Worm (Caenorhabditis elegans) whole organism, L3 larva: ENCODE measurements around the gene F41E6.7.

Experiments
- ZK546.5 ChIP-seq: sonication (generic microtip); optimal IDR thresholded peaks from 2 replicates; lab custom pipeline; 2017; ENCODE audit warnings: missing biosample characterization, missing genetic modification characterization
- aly-2 ChIP-seq: fragments of 150-350 bp; optimal IDR thresholded peaks from 2 replicates; lab custom pipeline; 2014; ENCODE audit warnings: missing biosample characterization, missing genetic modification characterization
- ama-1 ChIP-seq: fragments of 150-350 bp; optimal IDR thresholded peaks from 2 replicates; lab custom pipeline; 2018
- ceh-82 ChIP-seq: fragments of 150-350 bp; optimal IDR thresholded peaks from 2 replicates; lab custom pipeline; 2014; ENCODE audit warnings: missing biosample characterization, missing genetic modification characterization
- daf-12 ChIP-seq: fragments of 150-350 bp; optimal IDR thresholded peaks from 2 replicates; lab custom pipeline; 2014; ENCODE audit warnings: missing biosample characterization, missing genetic modification reagents, missing genetic modification characterization
- egl-5 ChIP-seq: fragments of 150-350 bp; optimal IDR thresholded peaks from 2 replicates; lab custom pipeline; 2017; ENCODE audit warnings: missing biosample characterization, missing genetic modification reagents, missing genetic modification characterization, inconsistent platforms
- elt-1 ChIP-seq: fragments of 150-350 bp; optimal IDR thresholded peaks from 2 replicates; lab custom pipeline; 2014; ENCODE audit warnings: missing biosample characterization, missing genetic modification characterization
- elt-2 ChIP-seq: sonication (generic microtip); optimal IDR thresholded peaks from 2 replicates; lab custom pipeline; 2016; ENCODE audit warnings: missing genetic modification reagents, mild to moderate bottlenecking, missing genetic modification characterization, missing compliant biosample characterization
- elt-3 ChIP-seq, 3 experiments: fragments of 150-350 bp in 1 of 3; sonication (generic microtip) in 2 of 3; optimal IDR thresholded peaks; 2 replicates in 2 of 3; 4 replicates in 1 of 3; lab custom pipeline; 2014 to 2017; ENCODE audit warnings: missing biosample characterization in 3 of 3, missing genetic modification characterization in 3 of 3
- eor-1 ChIP-seq, 2 experiments: fragments of 150-350 bp; optimal IDR thresholded peaks; 2 replicates each; lab custom pipeline; 2014 to 2018; ENCODE audit warnings: missing biosample characterization in 2 of 2, missing genetic modification characterization in 2 of 2
- fkh-10 ChIP-seq: sonication (generic microtip); optimal IDR thresholded peaks from 2 replicates; lab custom pipeline; 2017; ENCODE audit warnings: missing biosample characterization, missing genetic modification reagents, missing genetic modification characterization
- fkh-2 ChIP-seq: fragments of 150-350 bp; optimal IDR thresholded peaks from 2 replicates; lab custom pipeline; 2014; ENCODE audit warnings: missing biosample characterization, missing genetic modification reagents, missing genetic modification characterization
- jun-1 ChIP-seq: fragments of 150-350 bp; optimal IDR thresholded peaks from 2 replicates; lab custom pipeline; 2014; ENCODE audit warnings: missing biosample characterization, missing genetic modification reagents, missing genetic modification characterization
- lin-15B ChIP-seq: fragments of 150-350 bp; optimal IDR thresholded peaks from 2 replicates; lab custom pipeline; 2014; ENCODE audit warnings: missing biosample characterization, missing genetic modification characterization
- lin-39 ChIP-seq: fragments of 150-350 bp; optimal IDR thresholded peaks from 2 replicates; lab custom pipeline; 2018; ENCODE audit warnings: missing biosample characterization, missing genetic modification reagents, missing genetic modification characterization
- lsy-12 ChIP-seq: sonication (generic microtip); optimal IDR thresholded peaks from 2 replicates; lab custom pipeline; 2016; ENCODE audit warnings: mild to moderate bottlenecking, missing genetic modification characterization, missing compliant biosample characterization
- mdl-1 ChIP-seq: fragments of 150-350 bp; optimal IDR thresholded peaks from 2 replicates; lab custom pipeline; 2014; ENCODE audit warnings: missing biosample characterization, missing genetic modification characterization
- nfya-1 ChIP-seq: sonication (generic microtip); optimal IDR thresholded peaks from 2 replicates; lab custom pipeline; 2017; ENCODE audit warnings: missing genetic modification characterization, mild to moderate bottlenecking, missing compliant biosample characterization, antibody characterized with exemption, moderate library complexity; ENCODE audit not compliant: insufficient read depth
- nhr-12 ChIP-seq: fragments of 150-350 bp; optimal IDR thresholded peaks from 2 replicates; lab custom pipeline; 2014; ENCODE audit warnings: missing biosample characterization, missing genetic modification characterization
- nhr-237 ChIP-seq: fragments of 150-350 bp; optimal IDR thresholded peaks from 2 replicates; lab custom pipeline; 2014; ENCODE audit warnings: missing biosample characterization, missing genetic modification characterization
- nhr-28 ChIP-seq: fragments of 150-350 bp; optimal IDR thresholded peaks from 2 replicates; lab custom pipeline; 2014; ENCODE audit warnings: missing biosample characterization, missing genetic modification characterization
- nhr-67 ChIP-seq: fragments of 150-350 bp; optimal IDR thresholded peaks from 2 replicates; lab custom pipeline; 2014; ENCODE audit warnings: missing biosample characterization, missing genetic modification characterization
- nhr-76 ChIP-seq: fragments of 150-350 bp; sonication (generic microtip); optimal IDR thresholded peaks from 5 replicates; lab custom pipeline; 2014; ENCODE audit warnings: missing biosample characterization, missing genetic modification characterization
- nhr-77 ChIP-seq: fragments of 150-350 bp; optimal IDR thresholded peaks from 2 replicates; lab custom pipeline; 2014; ENCODE audit warnings: missing biosample characterization, missing genetic modification characterization
- pha-4 ChIP-seq: fragments of 150-350 bp; optimal IDR thresholded peaks from 2 replicates; lab custom pipeline; 2014; ENCODE audit warnings: missing biosample characterization, missing genetic modification reagents, missing genetic modification characterization
- pqm-1 ChIP-seq: fragments of 150-350 bp; optimal IDR thresholded peaks from 2 replicates; lab custom pipeline; 2017; ENCODE audit warnings: missing biosample characterization, missing genetic modification characterization, inconsistent platforms
- skn-1 ChIP-seq: fragments of 150-350 bp; optimal IDR thresholded peaks from 2 replicates; lab custom pipeline; 2014; ENCODE audit warnings: missing biosample characterization, missing genetic modification characterization
- snpc-4 ChIP-seq: fragments of 150-350 bp; optimal IDR thresholded peaks from 2 replicates; lab custom pipeline; 2014; ENCODE audit warnings: missing biosample characterization, missing genetic modification characterization
- tbx-2 ChIP-seq: sonication (generic microtip); optimal IDR thresholded peaks from 2 replicates; lab custom pipeline; 2016; ENCODE audit warnings: mild to moderate bottlenecking, missing genetic modification characterization, missing compliant biosample characterization
- unc-39 ChIP-seq: sonication (generic microtip); optimal IDR thresholded peaks from 4 replicates; lab custom pipeline; 2017; ENCODE audit warnings: missing biosample characterization, missing genetic modification characterization
- unc-62 ChIP-seq: fragments of 150-350 bp; sonication (generic microtip); optimal IDR thresholded peaks from 4 replicates; lab custom pipeline; 2014; ENCODE audit warnings: missing biosample characterization, missing genetic modification reagents, missing genetic modification characterization
- ztf-4 ChIP-seq: fragments of 150-350 bp; optimal IDR thresholded peaks from 2 replicates; lab custom pipeline; 2014; ENCODE audit warnings: missing biosample characterization, missing genetic modification characterization

F41E6.7 gene

ce11 chrV:8594105-8594964 lies 4.8 kb downstream of the F41E6.7 start, which contains the start of gene tag-196:
TSS of gene tag-196 (plus strand) at chrV:8594914.
- TF ChIP-seq lin-39 (tag; lab: Kevin White, UChicago) = peak; percentile 32
- TF ChIP-seq nhr-76 (tag; lab: Kevin White, UChicago) = no peak
- TF ChIP-seq elt-3 (tag; optimal IDR thresholded peaks at IDR 0.05; lab: Kevin White, UChicago) = no peak
- no peak for TF ChIP-seq ZK546.5 (tag; lab: Kevin White, UChicago)
- no peak for TF ChIP-seq nhr-237 (tag; lab: Kevin White, UChicago)
- TF ChIP-seq ama-1 (lab: Kevin White, UChicago) = no peak
- peak; percentile 24 for TF ChIP-seq nfya-1
- no peak for TF ChIP-seq ztf-4 (tag; lab: Kevin White, UChicago)
- TF ChIP-seq snpc-4 (tag; lab: Kevin White, UChicago) = no peak
- no peak for TF ChIP-seq unc-39 (tag; lab: Kevin White, UChicago)
- TF ChIP-seq egl-5 = peak; percentile 48
- TF ChIP-seq tbx-2 = no peak

ce11 chrV:8592691-8593307 lies 6.3 kb downstream of the F41E6.7 start:
- TF ChIP-seq elt-1 = peak; percentile 58
- peak; percentile 53 for TF ChIP-seq unc-62 (GFP tag; lab: Kevin White, UChicago)
- TF ChIP-seq egl-5 = peak; percentile 13
- TF ChIP-seq skn-1 (tag; lab: Kevin White, UChicago) = no peak
- TF ChIP-seq nfya-1 = no peak
- peak; percentile 13 for TF ChIP-seq fkh-10 (GFP tag; lab: Kevin White, UChicago)

DNA sequence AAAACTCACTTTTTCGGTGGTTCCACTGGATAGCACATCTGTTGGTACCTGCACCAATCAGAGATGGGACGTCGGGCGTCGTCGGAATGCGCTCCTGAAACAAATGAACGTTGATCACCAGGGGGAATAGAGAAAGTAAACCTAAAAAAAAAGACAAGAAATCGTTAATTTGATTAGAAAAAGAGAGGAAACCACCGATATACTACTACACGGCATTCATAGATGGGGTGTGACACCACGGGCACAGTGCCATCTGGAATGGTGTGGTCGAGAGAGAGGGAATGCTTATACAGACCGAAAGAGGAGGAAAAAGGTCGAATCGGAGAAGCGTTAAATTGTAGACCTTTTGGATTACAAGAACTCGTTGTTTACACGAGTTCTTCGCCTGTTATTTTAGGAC lies 11.0 kb downstream of the F41E6.7 start, which contains the start of gene C10B5.3:
TSS of gene C10B5.3 (minus strand) at position 101 of the 400 bp plus-strand sequence.
- TF ChIP-seq pha-4 (no peak), jun-1 (tag; lab: Kevin White, UChicago) (no peak), nhr-67 (tag; lab: Kevin White, UChicago) (no peak), nhr-77 (tag; lab: Kevin White, UChicago) (no peak), tbx-2 (no peak), nhr-28 (tag; lab: Kevin White, UChicago) (no peak), elt-3 (tag; optimal IDR thresholded peaks at IDR 0.05; lab: Kevin White, UChicago) (no peak), eor-1 (tag; optimal IDR thresholded peaks at IDR 0.05; lab: Kevin White, UChicago) (no peak), lin-15B (tag; lab: Kevin White, UChicago) (no peak), ama-1 (lab: Kevin White, UChicago) (no peak), fkh-2 (no peak), elt-1 (no peak), aly-2 (tag; lab: Kevin White, UChicago) (no peak)

DNA sequence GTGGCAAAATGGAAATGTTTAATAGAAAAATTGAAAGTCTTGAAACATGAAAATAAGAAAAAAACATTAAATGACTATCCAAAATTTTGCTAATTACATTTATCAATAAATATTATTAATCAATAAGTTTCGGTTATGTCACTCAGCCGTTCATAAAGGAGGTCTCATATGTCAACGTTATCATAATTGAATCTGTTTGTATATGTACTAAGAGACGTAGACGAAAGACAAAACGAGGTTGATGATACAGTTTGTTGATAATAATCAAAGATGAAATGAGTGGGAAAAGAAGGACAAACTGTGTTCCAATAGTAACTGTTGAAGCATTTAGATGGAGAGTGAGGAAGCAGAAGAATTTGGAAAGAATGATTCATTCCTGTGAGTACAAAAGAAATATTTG lies 12.2 kb downstream of the F41E6.7 start:
- TF ChIP-seq mdl-1 (tag; lab: Kevin White, UChicago) (no peak), elt-2 (tag; lab: Kevin White, UChicago) (peak; percentile 67), pqm-1 (tag; lab: Kevin White, UChicago) (peak; percentile 4), pha-4 (peak; percentile 72)

ce11 chrV:8586472-8586871 lies 12.6 kb downstream of the F41E6.7 start:
- no peak for TF ChIP-seq ceh-82 (tag; lab: Kevin White, UChicago)
- no peak for TF ChIP-seq ama-1 (lab: Kevin White, UChicago)
- no peak for TF ChIP-seq nhr-77 (tag; lab: Kevin White, UChicago)
- no peak for TF ChIP-seq lsy-12
- no peak for TF ChIP-seq pha-4
- TF ChIP-seq skn-1 (tag; lab: Kevin White, UChicago) = no peak
- no peak for TF ChIP-seq snpc-4 (tag; lab: Kevin White, UChicago)
- TF ChIP-seq nhr-12 = no peak
- TF ChIP-seq nfya-1 = no peak
- no peak for TF ChIP-seq unc-62 (GFP tag; lab: Kevin White, UChicago)
- no peak for TF ChIP-seq lin-15B (tag; lab: Kevin White, UChicago)
- TF ChIP-seq daf-12 (tag; lab: Kevin White, UChicago) = no peak
- TF ChIP-seq, all 47 proteins: peak for 0
